Fruit fly (Drosophila melanogaster) S2 (cell line): ENCODE data around the gene CG7627.

Experiments
- CG8478 ChIP-seq: fragments of >200 bp; optimal IDR thresholded peaks from 2 replicates; lab custom pipeline; 2018
- CTCF ChIP-seq, 2 experiments: fragments of >200 bp; optimal IDR thresholded peaks; 2 replicates each; lab custom pipeline; 2018

CG7627 gene

DNA sequence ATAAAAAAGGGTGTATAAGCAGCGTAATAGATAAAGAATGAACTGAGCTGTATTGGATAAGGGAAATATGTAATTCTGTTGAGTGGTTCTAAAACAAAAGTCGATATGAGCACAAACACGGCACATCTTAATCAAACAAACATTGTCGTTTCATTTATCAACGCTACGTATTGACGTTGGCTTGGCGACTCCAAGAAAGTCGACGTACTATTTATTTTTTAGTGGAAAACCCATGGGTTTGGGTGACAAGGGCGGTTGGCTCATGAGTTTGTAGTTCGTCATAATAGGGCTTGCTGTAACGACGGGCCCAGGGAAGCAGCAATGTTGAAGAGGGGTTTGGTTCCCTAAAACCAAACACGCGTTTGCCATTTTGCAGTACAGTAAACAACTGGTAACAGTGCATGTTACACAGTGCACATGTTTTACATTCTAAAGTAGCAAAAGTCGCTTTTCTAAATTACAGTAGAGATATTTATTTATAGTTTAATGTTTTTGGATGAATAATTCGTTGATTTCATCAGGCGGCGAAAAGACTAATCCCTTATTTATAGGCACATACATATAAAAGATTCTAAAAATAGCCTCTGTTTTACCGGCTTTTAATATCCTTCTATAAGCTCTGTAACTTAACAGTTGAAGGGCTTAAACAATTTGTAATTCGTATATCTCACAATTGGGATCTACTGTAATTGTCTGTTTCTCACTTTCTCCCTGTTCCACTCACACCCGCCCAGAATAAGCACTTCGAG lies 891 bp downstream of the CG7627 start:
- TF ChIP-seq CG8478 (no peak), CTCF (optimal IDR thresholded peaks at IDR 0.05; lab: Kevin White, UChicago) (no peak)

DNA sequence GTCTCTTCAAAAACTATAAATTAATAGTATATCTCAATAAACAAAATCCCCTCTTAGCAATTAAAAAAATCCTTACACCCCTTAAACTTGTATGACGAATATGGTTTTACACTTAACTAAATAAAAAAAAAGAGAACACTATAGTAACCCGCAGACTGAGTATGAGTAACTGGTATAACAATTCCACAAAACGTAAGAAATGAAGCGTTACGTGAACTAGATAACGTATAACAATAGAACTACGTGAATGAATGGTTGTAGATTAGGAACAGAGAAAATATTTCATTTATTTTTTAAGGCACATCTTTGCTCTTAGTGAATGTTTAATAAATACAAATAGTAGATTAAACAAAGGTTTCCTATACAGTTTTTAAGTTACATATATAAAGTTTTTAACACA lies 6.8 kb downstream of the CG7627 start:
- TF ChIP-seq CG8478 (no peak), CTCF (optimal IDR thresholded peaks at IDR 0.05; lab: Kevin White, UChicago) (no peak)

DNA sequence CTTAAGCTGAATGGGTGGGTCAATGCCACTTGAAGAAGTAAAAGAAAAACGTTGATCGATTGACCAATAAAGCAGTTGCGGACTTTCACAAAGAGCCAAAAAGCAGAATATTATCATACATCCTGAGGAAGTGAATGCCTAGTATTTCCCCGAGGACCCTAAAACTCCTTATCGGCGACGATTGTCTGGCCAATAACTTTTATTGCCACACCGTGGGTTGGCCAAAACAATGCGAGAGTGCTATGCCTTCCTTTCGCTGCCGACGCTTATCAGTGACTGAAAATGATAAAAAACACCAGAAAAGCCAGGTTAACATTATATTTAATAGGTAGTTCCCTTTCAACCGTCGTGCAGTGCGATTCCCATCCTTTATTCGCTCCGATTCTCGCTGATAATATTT lies 10.4 kb downstream of the CG7627 start, which contains the start of gene Mur29B:
Gene Mur29B, plus strand, starts transcription at position 324 of the 400 bp plus-strand sequence.
- TF ChIP-seq CTCF (optimal IDR thresholded peaks at IDR 0.05; lab: Kevin White, UChicago) (no peak), CG8478 (no peak)

DNA sequence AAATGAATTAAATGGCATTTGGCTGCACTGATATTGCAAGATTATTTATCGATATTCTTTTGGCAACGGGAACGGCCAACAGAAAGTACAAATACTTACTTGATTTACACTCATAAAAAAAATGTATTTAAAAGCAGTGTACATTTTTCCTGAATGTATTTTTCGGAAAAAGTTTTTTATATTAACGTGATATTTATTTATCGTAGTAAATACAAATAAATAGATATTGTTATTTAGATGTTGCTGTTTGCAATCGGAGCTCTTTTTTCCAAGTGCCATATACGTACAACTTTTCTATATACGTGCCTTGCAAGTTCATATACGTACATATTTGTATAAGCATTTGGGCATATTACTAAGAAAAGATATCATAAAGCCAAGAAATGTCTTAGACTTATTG lies 10.9 kb downstream of the CG7627 start:
- TF ChIP-seq CG8478 = no peak
- no peak for TF ChIP-seq CTCF (optimal IDR thresholded peaks at IDR 0.05; lab: Kevin White, UChicago)

DNA sequence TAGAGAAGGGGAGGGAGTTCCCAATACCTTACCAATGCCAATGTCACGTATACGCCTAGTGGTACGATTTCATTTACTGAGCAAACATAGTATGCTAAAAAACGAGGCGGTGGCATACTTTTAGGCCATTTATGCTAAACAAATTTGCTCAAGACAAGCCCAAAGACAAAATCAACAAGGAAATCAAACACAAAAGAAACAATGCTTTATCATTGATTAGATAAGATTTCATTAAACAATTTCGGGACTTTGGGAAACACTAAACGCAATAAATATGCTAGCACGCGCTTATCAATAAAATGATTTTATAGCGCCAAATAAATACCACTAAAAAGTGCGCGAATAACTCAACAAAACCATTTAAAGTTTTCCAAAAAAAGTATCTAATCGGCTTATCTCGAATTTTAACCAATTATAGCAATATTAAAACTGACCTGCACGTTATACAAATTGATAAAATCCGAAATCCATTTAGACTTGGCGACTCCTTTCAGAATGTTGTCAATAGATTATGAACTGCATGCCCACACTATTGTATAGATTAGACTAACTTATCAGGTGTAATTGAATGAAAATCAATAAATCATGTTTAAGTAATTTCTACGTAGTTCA lies 11.6 kb downstream of the CG7627 start:
- TF ChIP-seq CG8478 = no peak
- no peak for TF ChIP-seq CTCF (optimal IDR thresholded peaks at IDR 0.05; lab: Kevin White, UChicago)

dm6 chr2L:8346260-8346659 lies 16.0 kb downstream of the CG7627 start, which contains the start of gene CG7778:
Gene CG7778 (plus strand): TSS chr2L:8346620.
- TF ChIP-seq CTCF (optimal IDR thresholded peaks at IDR 0.05; lab: Kevin White, UChicago) (no peak), CG8478 (no peak)

DNA sequence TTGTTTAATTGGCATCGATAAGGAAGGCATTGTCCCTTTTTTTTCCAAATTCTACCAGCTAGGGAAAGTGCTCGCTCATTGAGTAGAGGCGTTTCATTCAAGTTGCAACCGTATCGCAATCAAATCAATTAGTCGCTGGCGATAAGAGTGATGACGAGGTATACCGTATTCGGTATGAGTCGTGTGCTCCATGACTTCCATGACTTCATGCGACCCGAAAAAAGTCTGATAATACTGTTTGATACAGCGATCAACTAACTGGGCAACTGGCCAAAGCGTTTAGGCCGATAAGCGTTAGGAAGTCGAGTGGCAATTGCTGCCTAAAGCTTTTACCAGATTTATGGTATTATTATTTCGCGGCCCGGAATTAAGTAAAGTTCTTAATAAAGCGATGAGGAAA lies 17.7 kb downstream of the CG7627 start:
- TF ChIP-seq CG8478 = no peak
- no peak for TF ChIP-seq CTCF (optimal IDR thresholded peaks at IDR 0.05; lab: Kevin White, UChicago)

dm6 chr2L:8342395-8342794 lies 19.9 kb downstream of the CG7627 start, which contains the start of gene CG14273:
Gene CG14273 (plus strand): TSS chr2L:8342695.
- no peak for TF ChIP-seq CTCF (optimal IDR thresholded peaks at IDR 0.05; lab: Kevin White, UChicago)
- TF ChIP-seq CG8478 = no peak

DNA sequence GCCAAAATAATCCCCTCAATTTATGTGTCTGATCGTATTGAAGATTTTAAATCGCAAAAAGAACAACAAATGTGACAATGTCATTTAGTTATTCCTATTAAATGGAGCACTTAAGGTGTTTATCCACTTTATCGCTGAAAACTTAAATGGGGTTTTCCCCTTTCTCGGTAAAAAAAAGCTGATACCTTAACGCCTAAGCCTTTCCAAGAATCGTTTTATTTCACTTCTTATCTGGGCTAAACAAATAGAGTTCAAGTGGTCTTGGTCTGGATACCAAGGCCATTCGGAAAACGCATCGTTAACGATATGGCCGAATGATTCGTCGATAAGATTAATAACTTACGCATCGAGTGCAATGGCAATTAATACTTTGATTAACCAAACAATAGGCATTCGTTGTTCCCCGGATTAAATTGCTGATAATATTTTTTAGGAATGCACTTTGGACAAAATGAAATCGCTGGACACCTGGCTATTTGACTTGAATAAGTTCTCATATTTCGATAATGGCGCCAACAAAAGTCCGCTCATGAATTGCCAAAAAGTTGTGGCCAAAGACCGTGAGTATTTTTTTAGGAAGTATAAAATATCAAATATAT lies 22.4 kb downstream of the CG7627 start:
- TF ChIP-seq CG8478 = no peak
- TF ChIP-seq CTCF (optimal IDR thresholded peaks at IDR 0.05; lab: Kevin White, UChicago) = no peak

- no peak for TF ChIP-seq CG8478
These were observed 24.2 kb downstream of the CG7627 start, which contains the start of gene witty for dm6 chr2L:8338039-8338438. Gene witty (plus strand): TSS chr2L:8338287.

DNA sequence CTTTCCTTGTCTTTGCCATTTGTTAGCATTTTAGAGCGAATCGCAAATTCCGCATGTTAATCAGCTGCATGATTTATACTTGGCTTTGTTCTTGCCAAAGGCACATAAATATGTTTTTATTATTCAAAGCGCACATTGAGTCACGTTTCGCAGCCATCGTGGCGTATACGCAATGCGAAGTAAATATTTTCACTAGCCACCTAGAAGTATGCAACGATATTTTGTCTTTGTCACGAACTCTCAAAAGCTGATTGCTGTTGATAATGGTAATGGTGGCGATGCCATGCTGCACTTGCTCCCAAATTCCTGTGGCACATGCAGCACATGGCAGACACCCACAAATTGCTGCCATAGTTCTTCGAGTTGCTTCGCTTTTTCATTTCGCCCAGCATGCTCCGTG lies 27.6 kb downstream of the CG7627 start:
- TF ChIP-seq CG8478 (no peak), CTCF (optimal IDR thresholded peaks at IDR 0.05; lab: Kevin White, UChicago) (no peak)

- TF ChIP-seq CTCF (optimal IDR thresholded peaks at IDR 0.05; lab: Kevin White, UChicago) (no peak), CG8478 (no peak)
These were observed 28.6 kb downstream of the CG7627 start for dm6 chr2L:8333624-8334023.

DNA sequence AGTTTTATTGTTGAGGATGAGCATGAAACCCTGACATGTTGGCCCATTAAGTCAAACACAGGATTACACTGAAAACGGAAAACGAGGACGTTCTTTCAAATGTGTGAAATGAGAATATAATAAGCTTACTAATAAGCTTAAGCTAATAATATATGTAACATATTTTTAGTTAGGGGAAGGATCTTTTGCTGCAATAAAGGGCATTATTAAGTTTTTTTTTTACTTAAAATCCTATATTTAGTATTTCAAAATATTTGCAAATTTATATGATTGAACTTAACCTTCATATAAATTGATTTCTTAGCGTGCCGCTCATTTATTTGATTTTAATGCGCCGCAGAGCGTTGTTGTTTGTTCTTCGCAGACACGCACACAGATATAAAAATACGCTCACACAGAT lies 29.1 kb downstream of the CG7627 start:
- no peak for TF ChIP-seq CG8478
- TF ChIP-seq CTCF (optimal IDR thresholded peaks at IDR 0.05; lab: Kevin White, UChicago) = no peak

DNA sequence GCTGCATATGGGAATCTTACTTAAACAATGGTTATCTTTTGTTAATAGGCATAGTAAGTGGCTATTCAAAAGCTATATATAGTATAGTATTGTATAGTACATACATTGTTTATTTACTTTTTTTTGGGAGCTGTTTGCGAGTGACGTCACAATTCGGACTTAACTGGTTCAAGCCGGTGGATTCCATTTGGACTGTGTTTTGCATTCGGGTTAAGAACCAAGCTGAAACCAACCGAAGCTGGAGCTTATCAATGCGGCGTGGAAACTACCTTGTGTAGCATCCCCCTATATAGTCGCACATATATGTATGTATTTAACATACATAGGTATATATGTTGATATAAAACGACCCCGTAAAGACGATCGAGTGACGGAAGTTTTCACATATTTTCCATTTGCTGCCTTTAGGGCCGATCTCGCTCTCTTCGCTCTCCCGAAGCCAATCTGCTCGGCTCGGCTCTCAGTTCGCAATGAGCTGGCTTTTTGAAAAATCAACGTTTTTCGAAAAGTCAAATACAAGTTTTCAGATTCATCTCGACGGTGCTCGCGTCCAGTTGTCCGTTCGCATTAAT lies 33.7 kb downstream of the CG7627 start:
- TF ChIP-seq CG8478 (no peak), CTCF (optimal IDR thresholded peaks at IDR 0.05; lab: Kevin White, UChicago) (no peak)

- no peak for TF ChIP-seq CG8478
- no peak for TF ChIP-seq CTCF (optimal IDR thresholded peaks at IDR 0.05; lab: Kevin White, UChicago)
These were observed 34.4 kb downstream of the CG7627 start for dm6 chr2L:8327783-8328327.

DNA sequence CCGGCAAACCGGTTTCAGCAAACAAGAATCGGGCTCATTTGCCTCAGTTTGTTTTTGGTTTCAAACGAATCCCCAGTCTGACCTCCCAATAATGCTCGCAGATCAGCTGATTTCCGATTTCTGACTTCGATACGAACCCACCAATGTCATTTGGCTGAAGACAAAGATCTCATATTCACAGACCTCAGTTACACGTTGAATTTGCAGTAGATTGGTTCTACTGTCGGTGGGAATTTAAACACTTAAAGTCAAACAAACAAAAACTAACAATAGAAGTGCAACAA lies 35.1 kb downstream of the CG7627 start, which contains the start of gene CG14275:
Gene CG14275, plus strand, starts transcription at position 185 of the 284 bp plus-strand sequence.
- TF ChIP-seq CG8478 (no peak), CTCF (optimal IDR thresholded peaks at IDR 0.05; lab: Kevin White, UChicago) (no peak)
